Fruit fly (Drosophila melanogaster): Measurements from ENCODE around the gene CG14570.

CG14570 gene

dm6 chr3L:21709785-21710591 lies 20.3 kb downstream of the CG14570 start (continued):
- peak; percentile 21 for TF ChIP-seq CG6854 (GFP tag; optimal IDR thresholded peaks at IDR 0.05)
- peak; percentile 90 for TF ChIP-seq svp (GFP tag)
- TF ChIP-seq topi (GFP tag; optimal IDR thresholded peaks at IDR 0.05): peak; percentile 81
- peak; percentile 60 for TF ChIP-seq CG4318 (GFP tag; optimal IDR thresholded peaks at IDR 0.05)
- TF ChIP-seq Sox14 (GFP tag; optimal IDR thresholded peaks at IDR 0.05): peak; percentile 73
- peak; percentile 86 for TF ChIP-seq esn (GFP tag; optimal IDR thresholded peaks at IDR 0.05)
- peak; percentile 69 for TF ChIP-seq pdm3 (GFP tag; optimal IDR thresholded peaks at IDR 0.05)
- peak; percentile 88 for TF ChIP-seq CG3032 (tag; optimal IDR thresholded peaks at IDR 0.05)
- TF ChIP-seq CG6792 (GFP tag; optimal IDR thresholded peaks at IDR 0.05): peak; percentile 71
- peak; percentile 91 for TF ChIP-seq spab (GFP tag; optimal IDR thresholded peaks at IDR 0.05)
- peak; percentile 84 for TF ChIP-seq OdsH (GFP tag; optimal IDR thresholded peaks at IDR 0.05)
- peak; percentile 77 for TF ChIP-seq CG15336 (GFP tag; IDR thresholded peaks at IDR 0.05)
- no peak for TF ChIP-seq Hr38 (GFP tag; optimal IDR thresholded peaks at IDR 0.05)
- TF ChIP-seq net (GFP tag; optimal IDR thresholded peaks at IDR 0.05): peak; percentile 84
- TF ChIP-seq Eip75B (GFP tag; optimal IDR thresholded peaks at IDR 0.05): peak; percentile 51

dm6 chr3L:21706144-21706926 lies 23.9 kb downstream of the CG14570 start, which contains the start of gene CG32447:
Gene CG32447, minus strand, starts transcription at chr3L:21706365.
- no peak for TF ChIP-seq eg (GFP tag; IDR thresholded peaks at IDR 0.05)
- TF ChIP-seq salr (GFP tag; optimal IDR thresholded peaks at IDR 0.05): peak in 1 of 2 experiments; percentile 13
- no peak for TF ChIP-seq CG6854 (GFP tag; optimal IDR thresholded peaks at IDR 0.05)
- TF ChIP-seq CG11762 (GFP tag; optimal IDR thresholded peaks at IDR 0.05; ENCODE audit: insufficient read depth): no peak
- peak; percentile 59 for TF ChIP-seq CG32006 (GFP tag; optimal IDR thresholded peaks at IDR 0.05)
- peak; percentile 11 for TF ChIP-seq CG6276 (GFP tag; optimal IDR thresholded peaks at IDR 0.05)
- TF ChIP-seq CG15336 (GFP tag; IDR thresholded peaks at IDR 0.05): no peak; the same call in 1 of the 2 replicates
- TF ChIP-seq ss (GFP tag; optimal IDR thresholded peaks at IDR 0.05): no peak
- peak; percentile 63 for TF ChIP-seq Eip78C (GFP tag)
- TF ChIP-seq Ets21C (GFP tag; optimal IDR thresholded peaks at IDR 0.05): no peak
- no peak for TF ChIP-seq CG3032 (tag; optimal IDR thresholded peaks at IDR 0.05)
- TF ChIP-seq Hr4 (GFP tag; optimal IDR thresholded peaks at IDR 0.05): peak; percentile 22
- TF ChIP-seq Sox102F (GFP tag; optimal IDR thresholded peaks at IDR 0.05): no peak

DNA sequence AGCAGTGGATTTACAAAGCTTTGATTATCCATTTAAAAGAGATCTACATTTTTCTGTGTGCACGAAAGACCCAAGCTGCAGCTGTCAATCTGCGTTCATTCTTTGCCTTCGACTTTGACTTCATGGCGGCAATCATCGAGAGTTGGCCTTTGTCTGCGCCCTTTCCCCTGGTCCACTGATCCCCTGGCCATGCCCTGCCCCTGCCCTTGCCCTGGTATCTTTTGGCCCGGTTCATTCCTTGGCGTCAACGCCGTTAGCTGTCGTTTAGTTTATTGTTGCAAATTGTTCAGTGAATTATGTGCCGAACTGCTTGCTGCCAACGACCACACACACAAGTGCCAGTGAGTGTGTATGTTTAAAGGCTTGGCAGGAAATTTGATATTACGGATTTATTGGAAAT lies 29.3 kb downstream of the CG14570 start:
- TF ChIP-seq svp (GFP tag) (peak; percentile 40), vri (GFP tag; optimal IDR thresholded peaks at IDR 0.05) (no peak)

dm6 chr3L:21700052-21700451 lies 30.2 kb downstream of the CG14570 start:
- TF ChIP-seq CG6163 (GFP tag; IDR thresholded peaks at IDR 0.05): 0 out of 3 replicates have a peak, but pooled peaks have one; percentile 12
- no peak for TF ChIP-seq achi (GFP tag; optimal IDR thresholded peaks at IDR 0.05)
- no peak for TF ChIP-seq CG10669 (GFP tag; optimal IDR thresholded peaks at IDR 0.05)
- TF ChIP-seq CG4318 (GFP tag; optimal IDR thresholded peaks at IDR 0.05): no peak
- no peak for TF ChIP-seq Ets96B (tag; optimal IDR thresholded peaks at IDR 0.05)

- TF ChIP-seq Hr38 (GFP tag; optimal IDR thresholded peaks at IDR 0.05): no peak
- no peak for TF ChIP-seq CG10669 (GFP tag; optimal IDR thresholded peaks at IDR 0.05)
- no peak for TF ChIP-seq fd59A (GFP tag; optimal IDR thresholded peaks at IDR 0.05)
- no peak for TF ChIP-seq svp (GFP tag)
- no peak for TF ChIP-seq CG8319 (GFP tag; optimal IDR thresholded peaks at IDR 0.05)
- no peak for TF ChIP-seq CG3032 (tag; optimal IDR thresholded peaks at IDR 0.05)
- TF ChIP-seq esn (GFP tag; optimal IDR thresholded peaks at IDR 0.05): no peak
Observed at dm6 chr3L:21694647-21695046, 35.6 kb downstream of the CG14570 start.
